Worm (Caenorhabditis elegans): ENCODE results near the gene nhr-149.

- TF ChIP-seq ztf-29 (GFP tag; IDR thresholded peaks at IDR 0.05) (no peak), klf-2 (GFP tag; conservative IDR thresholded peaks at IDR 0.05) (no peak)
These were observed 20.1 kb upstream of the nhr-149 start, which contains the start of gene srj-14 for ce11 chrV:7369578-7369977.

All from whole organism, midembryonic.